Worm (Caenorhabditis elegans) whole organism, L2 larva: ENCODE data around the gene Y55F3BR.10.

Source experiments
- C34F6.9 ChIP-seq: fragments of 150-350 bp; optimal IDR thresholded peaks from 2 replicates; lab custom pipeline; 2014; ENCODE audit warnings: missing biosample characterization, missing genetic modification characterization
- R02D3.7 ChIP-seq: fragments of 150-350 bp; optimal IDR thresholded peaks from 2 replicates; lab custom pipeline; 2014; ENCODE audit warnings: missing biosample characterization, missing genetic modification characterization
- Y55F3AM.14 ChIP-seq: fragments of 200-800 bp; sonication (Bioruptor generic); optimal IDR thresholded peaks from 2 replicates; lab custom pipeline; 2018; ENCODE audit warnings: mild to moderate bottlenecking, missing genetic modification characterization, missing compliant biosample characterization
- alr-1 ChIP-seq: fragments of 150-350 bp; optimal IDR thresholded peaks from 2 replicates; lab custom pipeline; 2014; ENCODE audit warnings: missing biosample characterization, missing genetic modification characterization
- aly-2 ChIP-seq: fragments of 150-350 bp; optimal IDR thresholded peaks from 2 replicates; lab custom pipeline; 2014; ENCODE audit warnings: missing biosample characterization, missing genetic modification characterization
- ama-1 ChIP-seq: fragments of 150-350 bp; optimal IDR thresholded peaks from 2 replicates; lab custom pipeline; 2018; ENCODE audit warnings: inconsistent platforms
- blmp-1 ChIP-seq: sonication (generic microtip); optimal IDR thresholded peaks from 2 replicates; lab custom pipeline; 2017; ENCODE audit warnings: missing genetic modification characterization, mild to moderate bottlenecking, missing compliant biosample characterization, antibody characterized with exemption, moderate library complexity; ENCODE audit not compliant: insufficient read depth
- crh-2 ChIP-seq: sonication (generic microtip); optimal IDR thresholded peaks from 2 replicates; lab custom pipeline; 2017; ENCODE audit warnings: missing biosample characterization, missing genetic modification characterization
- dmd-4 ChIP-seq: sonication (generic microtip); optimal IDR thresholded peaks from 2 replicates; lab custom pipeline; 2017; ENCODE audit warnings: missing biosample characterization, missing genetic modification characterization
- egl-27 ChIP-seq: sonication (generic microtip); optimal IDR thresholded peaks from 3 replicates; lab custom pipeline; 2017; ENCODE audit warnings: missing biosample characterization, missing genetic modification reagents, missing genetic modification characterization
- elt-3 ChIP-seq: sonication (generic microtip); optimal IDR thresholded peaks from 2 replicates; lab custom pipeline; 2017; ENCODE audit warnings: missing biosample characterization, missing genetic modification characterization
- fos-1 ChIP-seq: fragments of 150-350 bp; optimal IDR thresholded peaks from 2 replicates; lab custom pipeline; 2014; ENCODE audit warnings: missing biosample characterization, missing genetic modification characterization
- gmeb-1 ChIP-seq: fragments of 150-350 bp; optimal IDR thresholded peaks from 2 replicates; lab custom pipeline; 2014; ENCODE audit warnings: missing biosample characterization, missing genetic modification characterization
- lin-13 ChIP-seq: fragments of 150-350 bp; optimal IDR thresholded peaks from 2 replicates; lab custom pipeline; 2014; ENCODE audit warnings: missing biosample characterization, missing genetic modification reagents, missing genetic modification characterization
- lin-39 ChIP-seq: fragments of 150-350 bp; optimal IDR thresholded peaks from 2 replicates; lab custom pipeline; 2014; ENCODE audit warnings: missing biosample characterization, missing genetic modification reagents, missing genetic modification characterization
- lsy-2 ChIP-seq, 2 experiments: fragments of 150-350 bp in 1 of 2; sonication (generic microtip) in 1 of 2; optimal IDR thresholded peaks; 2 replicates each; lab custom pipeline; 2014 to 2017; ENCODE audit warnings: missing biosample characterization in 2 of 2, missing genetic modification characterization in 2 of 2
- mbf-1 ChIP-seq: sonication (generic microtip); optimal IDR thresholded peaks from 2 replicates; lab custom pipeline; 2017; ENCODE audit warnings: missing biosample characterization, missing genetic modification characterization
- nhr-10 ChIP-seq: sonication (generic microtip); optimal IDR thresholded peaks from 2 replicates; lab custom pipeline; 2017; ENCODE audit warnings: missing biosample characterization, missing genetic modification characterization
- nhr-129 ChIP-seq: fragments of 150-350 bp; optimal IDR thresholded peaks from 2 replicates; lab custom pipeline; 2014; ENCODE audit warnings: missing biosample characterization, missing genetic modification characterization
- nhr-21 ChIP-seq: fragments of 150-350 bp; optimal IDR thresholded peaks from 2 replicates; lab custom pipeline; 2014; ENCODE audit warnings: missing biosample characterization, missing genetic modification characterization
- nhr-23 ChIP-seq: fragments of 150-350 bp; optimal IDR thresholded peaks from 2 replicates; lab custom pipeline; 2014; ENCODE audit warnings: missing biosample characterization, missing genetic modification reagents, missing genetic modification characterization
- nhr-25 ChIP-seq: fragments of 150-350 bp; sonication (generic microtip); optimal IDR thresholded peaks from 3 replicates; lab custom pipeline; 2014; ENCODE audit warnings: missing biosample characterization, missing genetic modification characterization
- nhr-6 ChIP-seq: fragments of 150-350 bp; optimal IDR thresholded peaks from 2 replicates; lab custom pipeline; 2014; ENCODE audit warnings: missing biosample characterization, missing genetic modification characterization
- nhr-77 ChIP-seq: fragments of 150-350 bp; optimal IDR thresholded peaks from 2 replicates; lab custom pipeline; 2014; ENCODE audit warnings: missing biosample characterization, missing genetic modification characterization
- sem-4 ChIP-seq: fragments of 150-350 bp; optimal IDR thresholded peaks from 2 replicates; lab custom pipeline; 2014; ENCODE audit warnings: missing biosample characterization, missing genetic modification reagents, missing genetic modification characterization
- skn-1 ChIP-seq: sonication (generic microtip); optimal IDR thresholded peaks from 2 replicates; lab custom pipeline; 2017; ENCODE audit warnings: missing biosample characterization, missing genetic modification characterization
- sma-3 ChIP-seq: sonication (generic microtip); optimal IDR thresholded peaks from 2 replicates; lab custom pipeline; 2016; ENCODE audit warnings: missing genetic modification reagents, missing genetic modification characterization, missing compliant biosample characterization
- sma-9 ChIP-seq, 2 experiments: fragments of 150-350 bp in 1 of 2; sonication (generic microtip) in 1 of 2; optimal IDR thresholded peaks; 2 replicates each; lab custom pipeline; 2014 to 2016; ENCODE audit warnings: missing genetic modification characterization in 2 of 2, mild to moderate bottlenecking in 1 of 2, missing biosample characterization in 1 of 2, missing compliant biosample characterization in 1 of 2, missing genetic modification reagents in 1 of 2, moderate library complexity in 1 of 2
- snpc-4 ChIP-seq: fragments of 150-350 bp; optimal IDR thresholded peaks from 2 replicates; lab custom pipeline; 2014; ENCODE audit warnings: missing biosample characterization, missing genetic modification characterization
- unc-39 ChIP-seq: fragments of 150-350 bp; optimal IDR thresholded peaks from 2 replicates; lab custom pipeline; 2014; ENCODE audit warnings: missing biosample characterization, missing genetic modification characterization
- unc-55 ChIP-seq: fragments of 150-350 bp; sonication (generic microtip); optimal IDR thresholded peaks from 3 replicates; lab custom pipeline; 2014; ENCODE audit warnings: missing biosample characterization, missing genetic modification reagents, missing genetic modification characterization
- zag-1 ChIP-seq: fragments of 150-350 bp; optimal IDR thresholded peaks from 2 replicates; lab custom pipeline; 2014; ENCODE audit warnings: missing biosample characterization, missing genetic modification characterization
- ztf-11 ChIP-seq: sonication (generic microtip); optimal IDR thresholded peaks from 2 replicates; lab custom pipeline; 2017; ENCODE audit warnings: missing biosample characterization, missing genetic modification characterization
- ztf-4 ChIP-seq: fragments of 150-350 bp; optimal IDR thresholded peaks from 2 replicates; lab custom pipeline; 2014; ENCODE audit warnings: missing biosample characterization, missing genetic modification characterization

Gene Y55F3BR.10

ce11 chrIV:845198-845597, 13.0 kb downstream of the Y55F3BR.10 start, which contains the start of gene lgc-33:
Gene lgc-33, plus strand, starts transcription at chrIV:845498.
- TF ChIP-seq sma-9 (GFP tag; optimal IDR thresholded peaks at IDR 0.05; lab: Kevin White, UChicago) (no peak), sma-9 (tag; optimal IDR thresholded peaks at IDR 0.05; lab: Kevin White, UChicago) (no peak), mbf-1 (no peak), unc-39 (tag; lab: Kevin White, UChicago) (no peak), unc-55 (GFP tag; lab: Kevin White, UChicago) (no peak), aly-2 (tag; lab: Kevin White, UChicago) (no peak), skn-1 (tag; lab: Kevin White, UChicago) (no peak), ztf-11 (no peak), fos-1 (no peak), Y55F3AM.14 (GFP tag; lab: Kevin White, UChicago) (no peak), C34F6.9 (tag; lab: Kevin White, UChicago) (no peak), nhr-77 (tag; lab: Kevin White, UChicago) (no peak), dmd-4 (tag; lab: Kevin White, UChicago) (no peak), lin-39 (tag; lab: Kevin White, UChicago) (no peak), R02D3.7 (tag; lab: Kevin White, UChicago) (no peak)

ce11 chrIV:848207-848606, 16.0 kb downstream of the Y55F3BR.10 start:
- TF ChIP-seq crh-2 (tag; lab: Kevin White, UChicago) (no peak), blmp-1 (no peak), lin-39 (tag; lab: Kevin White, UChicago) (no peak), alr-1 (tag; lab: Kevin White, UChicago) (no peak), nhr-10 (tag; lab: Kevin White, UChicago) (no peak), Y55F3AM.14 (GFP tag; lab: Kevin White, UChicago) (no peak)

ce11 chrIV:854357-855269, 22.4 kb downstream of the Y55F3BR.10 start, which contains the start of the genes lem-4 and Y55F3BR.11:
Gene lem-4, minus strand, starts transcription at chrIV:854780.
Gene Y55F3BR.11, plus strand, starts transcription at chrIV:855219.
- TF ChIP-seq zag-1 (tag; lab: Kevin White, UChicago) (no peak), ama-1 (lab: Kevin White, UChicago) (peak; percentile 4), elt-3 (tag; lab: Kevin White, UChicago) (no peak), nhr-129 (tag; lab: Kevin White, UChicago) (peak; percentile 57), R02D3.7 (tag; lab: Kevin White, UChicago) (peak; percentile 4), lin-13 (peak; percentile 73), nhr-25 (tag; lab: Kevin White, UChicago) (peak; percentile 38), aly-2 (tag; lab: Kevin White, UChicago) (no peak), ztf-4 (tag; lab: Kevin White, UChicago) (peak; percentile 43), nhr-6 (tag; lab: Kevin White, UChicago) (peak; percentile 28), snpc-4 (peak; percentile 61), C34F6.9 (tag; lab: Kevin White, UChicago) (peak; percentile 90), sma-3 (GFP tag; lab: Kevin White, UChicago) (peak; percentile 49), crh-2 (tag; lab: Kevin White, UChicago) (peak; percentile 71), lin-39 (tag; lab: Kevin White, UChicago) (no peak), lsy-2 (tag; optimal IDR thresholded peaks at IDR 0.05; lab: Kevin White, UChicago) (peak; percentile 63 to 82), nhr-21 (peak; percentile 51), nhr-23 (no peak), gmeb-1 (tag; lab: Kevin White, UChicago) (peak; percentile 94), egl-27 (tag; lab: Kevin White, UChicago) (peak; percentile 16), unc-55 (GFP tag; lab: Kevin White, UChicago) (peak; percentile 70)
- TF ChIP-seq, all 48 proteins: peak for 16

- peak; percentile 87 for TF ChIP-seq fos-1
- TF ChIP-seq sem-4 (tag; lab: Kevin White, UChicago): no peak
- no peak for TF ChIP-seq sma-9 (GFP tag; optimal IDR thresholded peaks at IDR 0.05; lab: Kevin White, UChicago)
- no peak for TF ChIP-seq sma-9 (tag; optimal IDR thresholded peaks at IDR 0.05; lab: Kevin White, UChicago)
Measured at ce11 chrIV:855483-855882, 23.2 kb downstream of the Y55F3BR.10 start.
